Fruit fly (Drosophila melanogaster): ENCODE measurements around the gene CG6833.

The CG6833 gene

DNA sequence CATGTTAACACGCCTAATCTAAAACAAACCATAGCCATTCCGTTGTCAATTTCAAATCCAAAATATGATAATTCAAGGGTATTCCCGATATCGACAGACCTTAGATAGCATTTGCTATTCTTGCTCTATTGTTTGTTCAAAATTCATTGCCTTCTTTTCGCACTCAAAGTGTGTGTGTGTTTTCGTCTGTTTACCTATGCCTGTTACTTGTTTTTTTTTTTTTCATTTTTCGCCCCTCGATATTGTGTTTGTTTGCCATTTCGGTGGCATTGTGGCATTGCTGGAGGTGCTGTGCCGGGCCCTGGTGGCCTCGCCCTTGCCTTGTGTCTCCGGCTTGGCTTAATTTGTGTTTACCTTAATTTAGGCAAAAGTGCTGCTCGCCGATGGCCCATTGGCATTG, 5.8 kb downstream of the CG6833 start (continued):
- TF ChIP-seq ken (GFP tag; IDR thresholded peaks at IDR 0.05) = 0 out of 3 replicates have a peak, but pooled peaks have one; percentile 38
- no peak for TF ChIP-seq her (GFP tag; optimal IDR thresholded peaks at IDR 0.05)
- TF ChIP-seq CG11456 (GFP tag; IDR thresholded peaks at IDR 0.05) = no peak
- TF ChIP-seq Blimp-1 (GFP tag; optimal IDR thresholded peaks at IDR 0.05) = no peak
- no peak for TF ChIP-seq CG13894 (tag; optimal IDR thresholded peaks at IDR 0.05)
- TF ChIP-seq vnd (GFP tag; IDR thresholded peaks at IDR 0.05; ENCODE audit: partially characterized antibody) = no peak
- no peak for TF ChIP-seq sna (GFP tag; IDR thresholded peaks at IDR 0.05; ENCODE audit: partially characterized antibody)
- no peak for TF ChIP-seq dmrt11E (tag; optimal IDR thresholded peaks at IDR 0.05)
- no peak for TF ChIP-seq sisA (GFP tag; IDR thresholded peaks at IDR 0.05)
- TF ChIP-seq CG12299 (tag; optimal IDR thresholded peaks at IDR 0.05) = no peak
- no peak for TF ChIP-seq CG11695 (GFP tag; IDR thresholded peaks at IDR 0.05)
- no peak for TF ChIP-seq CG17361 (GFP tag; IDR thresholded peaks at IDR 0.05)
- no peak for TF ChIP-seq B-H1 (GFP tag; IDR thresholded peaks at IDR 0.05)
- no peak for TF ChIP-seq CG14441 (GFP tag; IDR thresholded peaks at IDR 0.05)
- peak; percentile 10; the same call in 1 of the 2 replicates for TF ChIP-seq Adf1 (GFP tag; IDR thresholded peaks at IDR 0.05)
- no peak for TF ChIP-seq Oli (tag; optimal IDR thresholded peaks at IDR 0.05)
- TF ChIP-seq HLH4C (GFP tag; IDR thresholded peaks at IDR 0.05; ENCODE audit: partially characterized antibody) = no peak
- TF ChIP-seq CG32772 (GFP tag; IDR thresholded peaks at IDR 0.05) = peak; percentile 7; the same call in 1 of the 2 replicates
- peak; percentile 45 for TF ChIP-seq D19B (GFP tag; optimal IDR thresholded peaks at IDR 0.05)
- TF ChIP-seq al (GFP tag; IDR thresholded peaks at IDR 0.05) = no peak
- no peak for TF ChIP-seq abd-A (tag; optimal IDR thresholded peaks at IDR 0.05)
- no peak for TF ChIP-seq Gug (GFP tag; IDR thresholded peaks at IDR 0.05)
- no peak for TF ChIP-seq ERR (GFP tag; optimal IDR thresholded peaks at IDR 0.05)
- no peak for TF ChIP-seq tx (GFP tag; optimal IDR thresholded peaks at IDR 0.05)
- TF ChIP-seq pzg (GFP tag; optimal IDR thresholded peaks at IDR 0.05) = no peak
- TF ChIP-seq CG9797 (GFP tag; optimal IDR thresholded peaks at IDR 0.05) = no peak
- TF ChIP-seq CG1602 (GFP tag; optimal IDR thresholded peaks at IDR 0.05) = no peak
- no peak for TF ChIP-seq tap (tag; optimal IDR thresholded peaks at IDR 0.05)

DNA sequence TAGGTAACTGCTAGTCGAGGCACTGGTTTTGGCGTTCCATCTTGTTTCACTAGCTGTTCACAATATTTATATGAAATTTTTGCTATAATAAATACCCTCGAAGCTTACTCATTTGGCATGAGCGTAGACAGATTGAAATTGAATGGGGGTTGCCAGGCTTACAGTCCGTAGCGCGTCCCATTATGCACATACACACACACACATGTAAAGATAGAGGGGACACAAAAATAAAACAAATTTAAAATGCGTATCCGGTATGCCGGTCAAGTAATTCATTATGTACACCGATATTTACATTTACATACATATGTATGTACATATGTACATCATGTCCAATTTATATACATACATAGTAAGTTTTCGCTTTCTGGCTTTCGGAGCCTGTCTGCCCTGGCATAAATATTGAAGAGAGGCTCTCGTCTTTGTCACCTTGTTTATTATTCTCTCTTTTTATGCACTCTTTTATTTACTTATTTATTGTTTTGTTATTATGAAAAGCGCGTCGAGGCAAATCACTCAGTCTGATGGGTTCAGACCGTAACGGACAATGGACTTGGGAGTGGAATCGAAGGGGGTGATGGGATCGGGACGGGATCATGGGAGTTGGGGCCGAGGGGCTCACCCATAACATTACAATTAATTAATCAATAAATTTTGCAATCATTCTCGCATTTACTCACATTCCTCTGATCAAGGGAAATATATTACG, 8.4 kb downstream of the CG6833 start:
- TF ChIP-seq ems (GFP tag; optimal IDR thresholded peaks at IDR 0.05) (no peak), CG1832 (GFP tag; optimal IDR thresholded peaks at IDR 0.05) (no peak), CG6689 (GFP tag; IDR thresholded peaks at IDR 0.05) (no peak), Blimp-1 (GFP tag; optimal IDR thresholded peaks at IDR 0.05) (peak; percentile 16), CG6765 (GFP tag; optimal IDR thresholded peaks at IDR 0.05) (no peak), chinmo (GFP tag; IDR thresholded peaks at IDR 0.05; ENCODE audit: partially characterized antibody) (0 out of 4 replicates have a peak, but pooled peaks have one; percentile 18), E2f2 (GFP tag; IDR thresholded peaks at IDR 0.05) (no peak), CG8089 (GFP tag; optimal IDR thresholded peaks at IDR 0.05) (no peak), wor (GFP tag; IDR thresholded peaks at IDR 0.05) (no peak), CG2120 (GFP tag; optimal IDR thresholded peaks at IDR 0.05) (peak; percentile 16), Taf1 (GFP tag; IDR thresholded peaks at IDR 0.05) (no peak), Ets97D (GFP tag; optimal IDR thresholded peaks at IDR 0.05) (no peak), gcm (GFP tag; optimal IDR thresholded peaks at IDR 0.05) (no peak), CG12942 (GFP tag; optimal IDR thresholded peaks at IDR 0.05) (no peak), Six4 (GFP tag; optimal IDR thresholded peaks at IDR 0.05) (no peak), CG4424 (GFP tag; optimal IDR thresholded peaks at IDR 0.05) (no peak), Med (GFP tag) (peak; percentile 75), crc (GFP tag; optimal IDR thresholded peaks at IDR 0.05) (no peak), CG2712 (tag; optimal IDR thresholded peaks at IDR 0.05) (no peak), chn (GFP tag; optimal IDR thresholded peaks at IDR 0.05) (no peak), Rx (GFP tag; IDR thresholded peaks at IDR 0.05) (no peak), lab (GFP tag; optimal IDR thresholded peaks at IDR 0.05) (peak; percentile 10), Ptx1 (GFP tag; IDR thresholded peaks at IDR 0.05) (no peak), gcm2 (GFP tag; optimal IDR thresholded peaks at IDR 0.05) (no peak), CG16779 (GFP tag; IDR thresholded peaks at IDR 0.05) (no peak)

All from whole organism, embryonic.